Worm (Caenorhabditis elegans): ENCODE results near the gene ltah-1.1.
"Not testable (repeated sequence)": the region's sequence is repeated elsewhere in the genome, so short reads cannot be mapped to it uniquely, and the experiment has no call there.

ce11 chrIV:12326932-12327331 lies 47.5 kb downstream of the ltah-1.1 start, which contains the start of gene F19B6.3:
- TF ChIP-seq unc-62 (GFP tag; optimal IDR thresholded peaks at IDR 0.05); nhr-21 (tag; optimal IDR thresholded peaks at IDR 0.05); ZK546.5 (tag; optimal IDR thresholded peaks at IDR 0.05); F13H6.1 (tag; optimal IDR thresholded peaks at IDR 0.05); zag-1 (tag; optimal IDR thresholded peaks at IDR 0.05); snpc-4 (tag; optimal IDR thresholded peaks at IDR 0.05); fos-1 (tag; optimal IDR thresholded peaks at IDR 0.05); nhr-25 (tag; optimal IDR thresholded peaks at IDR 0.05); ceh-16 (tag; optimal IDR thresholded peaks at IDR 0.05); skn-1 (tag; optimal IDR thresholded peaks at IDR 0.05); nhr-6 (tag; optimal IDR thresholded peaks at IDR 0.05); gmeb-1 (tag; optimal IDR thresholded peaks at IDR 0.05): not testable (repeated sequence)

Measured in whole organism, L2 larva.